Fruit fly (Drosophila melanogaster) whole organism, embryonic: Measurements from ENCODE around the gene CG46042.

Experiments
- ATbp ChIP-seq: fragments of 200-800 bp; sonication (Bioruptor generic); optimal IDR thresholded peaks from 2 replicates; lab custom pipeline; 2017; ENCODE audit warnings: missing biosample characterization, mild to moderate bottlenecking, missing genetic modification characterization, missing genetic modification reagents
- Abd-B ChIP-seq: fragments of 200-800 bp; sonication (Bioruptor generic); optimal IDR thresholded peaks from 2 replicates; lab custom pipeline; 2018; ENCODE audit warnings: missing biosample characterization, mild to moderate bottlenecking, missing genetic modification characterization, moderate library complexity
- Aef1 ChIP-seq: fragments of 200-800 bp; sonication (Bioruptor generic); IDR thresholded peaks from 3 replicates; pipeline ENCODE4 v1.3.6; 2022; ENCODE audit warnings: missing biosample characterization, missing genetic modification characterization
- Asciz ChIP-seq: fragments of 200-800 bp; sonication (Bioruptor generic); optimal IDR thresholded peaks from 2 replicates; lab custom pipeline; 2017; ENCODE audit warnings: missing biosample characterization, mild to moderate bottlenecking, missing genetic modification characterization, missing genetic modification reagents
- Bdp1 ChIP-seq: fragments of 200-800 bp; sonication (Bioruptor generic); optimal IDR thresholded peaks from 3 replicates; lab custom pipeline; 2016; ENCODE audit warnings: missing biosample characterization, missing genetic modification characterization
- CG10366 ChIP-seq: fragments of 200-800 bp; sonication (Bioruptor generic); IDR thresholded peaks from 2 replicates; pipeline ENCODE4 v1.3.6; 2022; ENCODE audit warnings: missing biosample characterization, missing genetic modification characterization
- CG13424 ChIP-seq: fragments of 200-800 bp; sonication (Bioruptor generic); optimal IDR thresholded peaks from 2 replicates; lab custom pipeline; 2019; ENCODE audit warnings: missing biosample characterization, mild to moderate bottlenecking, missing genetic modification characterization, moderate library complexity
- CG17912 ChIP-seq: fragments of 200-800 bp; sonication (Bioruptor generic); optimal IDR thresholded peaks from 2 replicates; lab custom pipeline; 2018; ENCODE audit warnings: missing biosample characterization, mild to moderate bottlenecking, missing genetic modification characterization
- CG2120 ChIP-seq: fragments of 200-800 bp; sonication (Bioruptor generic); optimal IDR thresholded peaks from 3 replicates; lab custom pipeline; 2016; ENCODE audit warnings: missing biosample characterization, missing genetic modification characterization
- CG31441 ChIP-seq: fragments of 200-800 bp; sonication (Bioruptor generic); IDR thresholded peaks from 2 replicates; pipeline ENCODE4 v1.3.6; 2022; ENCODE audit warnings: missing biosample characterization, missing genetic modification characterization
- CG32772 ChIP-seq: fragments of 200-800 bp; sonication (Bioruptor generic); IDR thresholded peaks from 2 replicates; pipeline ENCODE4 v1.3.6; 2022; ENCODE audit warnings: missing biosample characterization, missing genetic modification characterization
- CG3407 ChIP-seq: fragments of 200-800 bp; sonication (Bioruptor generic); optimal IDR thresholded peaks from 2 replicates; lab custom pipeline; 2018; ENCODE audit warnings: missing biosample characterization, mild to moderate bottlenecking, missing genetic modification characterization
- CG4707 ChIP-seq: fragments of 200-800 bp; sonication (Bioruptor generic); optimal IDR thresholded peaks from 2 replicates; lab custom pipeline; 2018; ENCODE audit warnings: missing biosample characterization, mild to moderate bottlenecking, missing genetic modification characterization, moderate library complexity
- CG6254 ChIP-seq: fragments of 200-800 bp; sonication (Bioruptor generic); optimal IDR thresholded peaks from 3 replicates; lab custom pipeline; 2017; ENCODE audit warnings: mild to moderate bottlenecking, missing biosample characterization, missing genetic modification reagents, missing genetic modification characterization
- CG7928 ChIP-seq: fragments of 200-800 bp; sonication (Bioruptor generic); optimal IDR thresholded peaks from 2 replicates; lab custom pipeline; 2017; ENCODE audit warnings: missing biosample characterization, mild to moderate bottlenecking, missing genetic modification characterization
- CG8359 ChIP-seq: fragments of 200-800 bp; sonication (Bioruptor generic); optimal IDR thresholded peaks from 2 replicates; lab custom pipeline; 2017; ENCODE audit warnings: missing biosample characterization, mild to moderate bottlenecking, missing genetic modification characterization, borderline replicate concordance
- CG8478 ChIP-seq: fragments of >200 bp; optimal IDR thresholded peaks from 2 replicates; lab custom pipeline; 2018
- CG9609 ChIP-seq: fragments of 200-800 bp; sonication (Bioruptor generic); optimal IDR thresholded peaks from 3 replicates; lab custom pipeline; 2016; ENCODE audit warnings: missing biosample characterization, missing genetic modification characterization
- CG9797 ChIP-seq: fragments of 200-800 bp; sonication (Bioruptor generic); optimal IDR thresholded peaks from 3 replicates; lab custom pipeline; 2018; ENCODE audit warnings: missing biosample characterization, mild to moderate bottlenecking, missing genetic modification characterization
- Camta ChIP-seq: fragments of 200-800 bp; sonication (Bioruptor generic); optimal IDR thresholded peaks from 2 replicates; lab custom pipeline; 2016; ENCODE audit warnings: missing biosample characterization, missing genetic modification characterization
- CoRest ChIP-seq: fragments of 200-800 bp; sonication (Bioruptor generic); optimal IDR thresholded peaks from 3 replicates; lab custom pipeline; 2018; ENCODE audit warnings: missing biosample characterization, mild to moderate bottlenecking, missing genetic modification characterization, moderate library complexity
- Dad ChIP-seq: fragments of 200-800 bp; sonication (Bioruptor generic); optimal IDR thresholded peaks from 3 replicates; lab custom pipeline; 2016; ENCODE audit warnings: missing biosample characterization, missing genetic modification characterization
- Dref ChIP-seq: fragments of 200-800 bp; sonication (Bioruptor generic); IDR thresholded peaks from 2 replicates; pipeline ENCODE4 v1.3.6; 2022; ENCODE audit warnings: missing biosample characterization, missing genetic modification characterization
- Ets65A ChIP-seq: fragments of 200-800 bp; sonication (Bioruptor generic); peaks from one replicate; lab custom pipeline; 2016; ENCODE audit warnings: missing biosample characterization, missing genetic modification characterization
- Fer1 ChIP-seq: fragments of 200-800 bp; sonication (Bioruptor generic); optimal IDR thresholded peaks from 2 replicates; lab custom pipeline; 2017; ENCODE audit warnings: missing biosample characterization, mild to moderate bottlenecking, missing genetic modification characterization
- MBD-R2 ChIP-seq: fragments of 200-800 bp; sonication (Bioruptor generic); IDR thresholded peaks from 2 replicates; pipeline ENCODE4 v1.3.6; 2022; ENCODE audit warnings: missing biosample characterization, missing genetic modification characterization
- Nf-YC ChIP-seq: fragments of 200-800 bp; optimal IDR thresholded peaks from 3 replicates; lab custom pipeline; 2019; ENCODE audit warnings: missing biosample characterization, mild to moderate bottlenecking, missing genetic modification characterization, moderate library complexity
- Optix ChIP-seq: fragments of 200-800 bp; sonication (Bioruptor generic); IDR thresholded peaks from 3 replicates; pipeline ENCODE4 v1.3.6; 2022; ENCODE audit warnings: missing biosample characterization, missing genetic modification characterization
- Poxn ChIP-seq: fragments of 200-800 bp; sonication (Bioruptor generic); IDR thresholded peaks from 2 replicates; pipeline ENCODE4 v1.3.6; 2022; ENCODE audit warnings: missing biosample characterization, missing genetic modification characterization
- Ravus ChIP-seq: fragments of 200-800 bp; sonication (Bioruptor generic); IDR thresholded peaks from 2 replicates; pipeline ENCODE4 v1.3.6; 2022; ENCODE audit warnings: missing biosample characterization, missing genetic modification characterization
- Sin3A ChIP-seq: fragments of >200 bp; optimal IDR thresholded peaks from 2 replicates; lab custom pipeline; 2018
- Spps ChIP-seq: fragments of 200-800 bp; sonication (Bioruptor generic); optimal IDR thresholded peaks from 2 replicates; lab custom pipeline; 2018; ENCODE audit warnings: missing biosample characterization, mild to moderate bottlenecking, missing genetic modification characterization
- dpn ChIP-seq, 2 experiments: fragments of 200-800 bp; sonication (Bioruptor generic); optimal IDR thresholded peaks; 3 replicates each; lab custom pipeline; 2016; ENCODE audit warnings: missing biosample characterization in 2 of 2, missing genetic modification characterization in 2 of 2
- en ChIP-seq: fragments of 200-800 bp; sonication (Bioruptor generic); optimal IDR thresholded peaks from 2 replicates; lab custom pipeline; 2016; ENCODE audit warnings: missing biosample characterization, missing genetic modification characterization
- fd64A ChIP-seq: fragments of 200-800 bp; sonication (Bioruptor generic); optimal IDR thresholded peaks from 3 replicates; lab custom pipeline; 2018; ENCODE audit warnings: missing biosample characterization, mild to moderate bottlenecking, missing genetic modification characterization
- gsb ChIP-seq: fragments of 200-800 bp; sonication (Bioruptor generic); IDR thresholded peaks from 2 replicates; pipeline ENCODE4 v1.3.6; 2022; ENCODE audit warnings: missing biosample characterization, missing genetic modification characterization
- gsb-n ChIP-seq: fragments of 200-800 bp; sonication (Bioruptor generic); optimal IDR thresholded peaks from 3 replicates; lab custom pipeline; 2018; ENCODE audit warnings: missing biosample characterization, mild to moderate bottlenecking, missing genetic modification characterization
- ken ChIP-seq: fragments of 200-800 bp; sonication (Bioruptor generic); IDR thresholded peaks from 3 replicates; pipeline ENCODE4 v1.3.6; 2022; ENCODE audit warnings: missing biosample characterization, missing genetic modification characterization
- lbe ChIP-seq: fragments of 200-800 bp; sonication (Bioruptor generic); optimal IDR thresholded peaks from 2 replicates; lab custom pipeline; 2016; ENCODE audit warnings: missing biosample characterization, mild to moderate bottlenecking, missing genetic modification characterization
- lmd ChIP-seq: fragments of 200-800 bp; sonication (Bioruptor generic); IDR thresholded peaks from 2 replicates; pipeline ENCODE4 v1.3.6; 2022; ENCODE audit warnings: missing biosample characterization, missing genetic modification characterization
- lov ChIP-seq, 2 experiments: fragments of 200-800 bp in 1 of 2; fragments of >200 bp in 1 of 2; sonication (Bioruptor generic) in 1 of 2; IDR thresholded peaks in 1 of 2; optimal IDR thresholded peaks in 1 of 2; 2 replicates in 1 of 2; 3 replicates in 1 of 2; pipeline versions ENCODE4 v1.3.6 to Lab custom; 2017 to 2022; ENCODE audit warnings: missing biosample characterization in 1 of 2, missing genetic modification characterization in 1 of 2
- nmo ChIP-seq: fragments of 200-800 bp; sonication (Bioruptor generic); optimal IDR thresholded peaks from 2 replicates; lab custom pipeline; 2018; ENCODE audit warnings: missing biosample characterization, mild to moderate bottlenecking, missing genetic modification characterization, moderate library complexity
- org-1 ChIP-seq: fragments of 200-800 bp; sonication (Bioruptor generic); optimal IDR thresholded peaks from 2 replicates; lab custom pipeline; 2017; ENCODE audit warnings: missing biosample characterization, missing genetic modification characterization
- pfk ChIP-seq: fragments of 200-800 bp; sonication (Bioruptor generic); optimal IDR thresholded peaks from 2 replicates; lab custom pipeline; 2018; ENCODE audit warnings: missing biosample characterization, mild to moderate bottlenecking, missing genetic modification characterization, moderate library complexity
- pzg ChIP-seq: fragments of 200-800 bp; sonication (Bioruptor generic); optimal IDR thresholded peaks from 3 replicates; lab custom pipeline; 2018; ENCODE audit warnings: missing biosample characterization, mild to moderate bottlenecking, missing genetic modification characterization, moderate library complexity
- slbo ChIP-seq: fragments of 200-800 bp; sonication (Bioruptor generic); IDR thresholded peaks from 2 replicates; pipeline ENCODE4 v1.3.6; 2022; ENCODE audit warnings: missing biosample characterization, missing genetic modification characterization
- tgo ChIP-seq: fragments of 200-800 bp; sonication (Bioruptor generic); IDR thresholded peaks from 3 replicates; pipeline ENCODE4 v1.3.6; 2022; ENCODE audit warnings: missing biosample characterization, missing genetic modification characterization
- tio ChIP-seq: fragments of 200-800 bp; sonication (Bioruptor generic); optimal IDR thresholded peaks from 2 replicates; lab custom pipeline; 2017; ENCODE audit warnings: missing biosample characterization, missing genetic modification characterization, inconsistent platforms
- toy ChIP-seq: fragments of 200-800 bp; sonication (Bioruptor generic); IDR thresholded peaks from 2 replicates; pipeline ENCODE4 v1.3.6; 2022; ENCODE audit warnings: missing biosample characterization, missing genetic modification characterization
- unpg ChIP-seq: fragments of 200-800 bp; sonication (Bioruptor generic); optimal IDR thresholded peaks from 3 replicates; lab custom pipeline; 2018; ENCODE audit warnings: missing biosample characterization, mild to moderate bottlenecking, missing genetic modification characterization, moderate library complexity
- usp ChIP-seq: fragments of >200 bp; optimal IDR thresholded peaks from 2 replicates; lab custom pipeline; 2017; ENCODE audit warnings: missing biosample characterization, missing genetic modification characterization

CG46042 gene

dm6 chr3R:19902926-19903739 is 39.1 kb downstream of the CG46042 start, which contains the start of gene ClpX (continued):
- TF ChIP-seq tio (no peak), CG17912 (GFP tag; lab: Kevin White, UChicago) (peak; percentile 18), CG7928 (GFP tag; lab: Kevin White, UChicago) (no peak), slbo (GFP tag; lab: Robert Waterston, UW) (no peak), gsb-n (tag; lab: Kevin White, UChicago) (no peak), dpn (GFP tag; optimal IDR thresholded peaks at IDR 0.05; lab: Kevin White, UChicago) (no peak), CG6254 (GFP tag; lab: Kevin White, UChicago) (no peak), Camta (no peak), Dad (GFP tag; lab: Kevin White, UChicago) (peak; percentile 50), CoRest (tag; lab: Kevin White, UChicago) (peak; percentile 16), en (no peak), CG8359 (no peak), CG3407 (GFP tag; lab: Kevin White, UChicago) (no peak), MBD-R2 (peak; percentile 73), nmo (GFP tag; lab: Kevin White, UChicago) (peak; percentile 26), Ets65A (GFP tag; lab: Kevin White, UChicago) (no peak), Aef1 (GFP tag; lab: Robert Waterston, UW) (no peak), gsb (GFP tag; lab: Robert Waterston, UW) (no peak), Bdp1 (GFP tag; lab: Kevin White, UChicago) (no peak), Ravus (no peak), ken (GFP tag; lab: Robert Waterston, UW) (peak; percentile 26; the same call in 1 of the 3 replicates), pfk (GFP tag; lab: Kevin White, UChicago) (no peak), CG4707 (GFP tag; lab: Kevin White, UChicago) (peak; percentile 100), unpg (no peak), CG9609 (no peak), Spps (tag; lab: Kevin White, UChicago) (no peak), Optix (GFP tag; lab: Robert Waterston, UW) (no peak), ATbp (GFP tag; lab: Kevin White, UChicago) (no peak), lbe (GFP tag; lab: Kevin White, UChicago) (no peak), org-1 (GFP tag; lab: Kevin White, UChicago) (no peak), Sin3A (lab: Kevin White, UChicago) (peak; percentile 35), Dref (GFP tag; lab: Robert Waterston, UW) (peak; percentile 78), Poxn (GFP tag; lab: Robert Waterston, UW) (no peak), pzg (peak; percentile 75), CG13424 (tag; lab: Kevin White, UChicago) (no peak), lmd (no peak), CG31441 (no peak), tgo (GFP tag; lab: Robert Waterston, UW) (no peak), CG8478 (lab: Kevin White, UChicago) (no peak), fd64A (no peak), CG10366 (GFP tag; lab: Robert Waterston, UW) (no peak), CG32772 (GFP tag; lab: Robert Waterston, UW) (no peak), Nf-YC (tag; lab: Kevin White, UChicago) (peak; percentile 28), Abd-B (GFP tag; lab: Kevin White, UChicago) (no peak), CG2120 (peak; percentile 23), CG9797 (GFP tag; lab: Kevin White, UChicago) (peak; percentile 23), usp (GFP tag; lab: Kevin White, UChicago) (no peak), Asciz (GFP tag; lab: Kevin White, UChicago) (no peak), lov (optimal IDR thresholded peaks at IDR 0.05; lab: Kevin White, UChicago) (no peak), lov (GFP tag; IDR thresholded peaks at IDR 0.05; lab: Robert Waterston, UW) (no peak), Fer1 (GFP tag; lab: Kevin White, UChicago) (peak; percentile 27), toy (GFP tag; lab: Robert Waterston, UW) (no peak)
